Fruit fly (Drosophila melanogaster) whole organism, embryonic: ENCODE results near the gene Mrtf.
A peak's percentile ranks its signal among the peaks of the same experiment; 100 is the strongest.

ENCODE experiments used
- Awh ChIP-seq: fragments of 200-800 bp; sonication (Bioruptor generic); IDR thresholded peaks from 2 replicates; pipeline ENCODE4, ENCODE4 v1.3.6; 2022; ENCODE audit warnings: missing biosample characterization, missing genetic modification characterization
- BtbVII ChIP-seq: fragments of 200-800 bp; sonication (Bioruptor generic); optimal IDR thresholded peaks from 3 replicates; lab custom pipeline; 2017; ENCODE audit warnings: missing biosample characterization, mild to moderate bottlenecking, missing genetic modification characterization
- CG10209 ChIP-seq: fragments of 200-800 bp; sonication (Bioruptor generic); optimal IDR thresholded peaks from 3 replicates; lab custom pipeline; 2017; ENCODE audit warnings: missing biosample characterization, mild to moderate bottlenecking, missing genetic modification characterization, missing genetic modification reagents
- CG10959 ChIP-seq: fragments of 200-800 bp; sonication (Bioruptor generic); IDR thresholded peaks from 2 replicates; pipeline ENCODE4 v1.3.6; 2022; ENCODE audit warnings: missing biosample characterization, missing genetic modification characterization
- CG12219 ChIP-seq: fragments of 200-800 bp; sonication (Bioruptor generic); optimal IDR thresholded peaks from 3 replicates; lab custom pipeline; 2018; ENCODE audit warnings: missing biosample characterization, mild to moderate bottlenecking, missing genetic modification characterization
- CG13624 ChIP-seq: fragments of 200-800 bp; sonication (Bioruptor generic); optimal IDR thresholded peaks from 2 replicates; lab custom pipeline; 2016; ENCODE audit warnings: missing biosample characterization, missing genetic modification characterization
- CG14710 ChIP-seq: fragments of 200-800 bp; sonication (Bioruptor generic); optimal IDR thresholded peaks from 3 replicates; lab custom pipeline; 2019; ENCODE audit warnings: missing biosample characterization, mild to moderate bottlenecking, missing genetic modification characterization, moderate library complexity
- CG15601 ChIP-seq: fragments of 200-800 bp; sonication (Bioruptor generic); optimal IDR thresholded peaks from 3 replicates; lab custom pipeline; 2019; ENCODE audit warnings: missing biosample characterization, mild to moderate bottlenecking, missing genetic modification characterization, moderate library complexity
- CG17186 ChIP-seq: fragments of 200-800 bp; sonication (Bioruptor generic); optimal IDR thresholded peaks from 3 replicates; lab custom pipeline; 2017; ENCODE audit warnings: missing biosample characterization, missing genetic modification reagents, missing genetic modification characterization
- CG17328 ChIP-seq: fragments of 200-800 bp; sonication (Bioruptor generic); IDR thresholded peaks from 2 replicates; pipeline ENCODE4 v1.3.6; 2022; ENCODE audit warnings: missing biosample characterization, missing genetic modification characterization
- CG17802 ChIP-seq: fragments of 200-800 bp; sonication (Bioruptor generic); optimal IDR thresholded peaks from 2 replicates; lab custom pipeline; 2018; ENCODE audit warnings: missing biosample characterization, mild to moderate bottlenecking, missing genetic modification characterization, moderate library complexity
- CG18262 ChIP-seq: fragments of 200-800 bp; optimal IDR thresholded peaks from 3 replicates; lab custom pipeline; 2019; ENCODE audit warnings: missing biosample characterization, mild to moderate bottlenecking, missing genetic modification characterization, moderate library complexity
- CG18599 ChIP-seq: fragments of 200-800 bp; sonication (Bioruptor generic); optimal IDR thresholded peaks from 3 replicates; lab custom pipeline; 2017; ENCODE audit warnings: missing biosample characterization, missing genetic modification characterization, mild to moderate bottlenecking, moderate library complexity, missing genetic modification reagents
- CG3065 ChIP-seq: fragments of 200-800 bp; sonication (Bioruptor generic); optimal IDR thresholded peaks from 2 replicates; lab custom pipeline; 2016; ENCODE audit warnings: missing biosample characterization, missing genetic modification characterization
- CG3281 ChIP-seq: fragments of 200-800 bp; sonication (Bioruptor generic); optimal IDR thresholded peaks from 3 replicates; lab custom pipeline; 2017; ENCODE audit warnings: missing biosample characterization, mild to moderate bottlenecking, missing genetic modification characterization
- CG34422 ChIP-seq: fragments of 200-800 bp; sonication (Bioruptor generic); IDR thresholded peaks from 3 replicates; pipeline ENCODE4 v1.3.6; 2022; ENCODE audit warnings: missing biosample characterization, missing genetic modification characterization
- CG7372 ChIP-seq: fragments of 200-800 bp; sonication (Bioruptor generic); IDR thresholded peaks from 2 replicates; pipeline ENCODE4 v1.3.6; 2022; ENCODE audit warnings: missing biosample characterization, missing genetic modification characterization
- CG7786 ChIP-seq: fragments of 200-800 bp; sonication (Bioruptor generic); optimal IDR thresholded peaks from 2 replicates; lab custom pipeline; 2016; ENCODE audit warnings: missing biosample characterization, missing genetic modification characterization
- CG8924 ChIP-seq: fragments of 200-800 bp; optimal IDR thresholded peaks from 3 replicates; lab custom pipeline; 2019; ENCODE audit warnings: missing biosample characterization, mild to moderate bottlenecking, missing genetic modification characterization, moderate library complexity
- CG9876 ChIP-seq: fragments of 200-800 bp; sonication (Bioruptor generic); optimal IDR thresholded peaks from 2 replicates; lab custom pipeline; 2016; ENCODE audit warnings: missing biosample characterization, missing genetic modification characterization
- CHES-1-like ChIP-seq: fragments of 200-800 bp; sonication (Bioruptor generic); optimal IDR thresholded peaks from 2 replicates; lab custom pipeline; 2016; ENCODE audit warnings: missing biosample characterization, missing genetic modification characterization
- HLH3B ChIP-seq: fragments of 200-800 bp; sonication (Bioruptor generic); IDR thresholded peaks from 2 replicates; pipeline ENCODE4 v1.3.6; 2022; ENCODE audit warnings: missing biosample characterization, missing genetic modification characterization
- Myb ChIP-seq: fragments of 200-800 bp; sonication (Bioruptor generic); optimal IDR thresholded peaks from 2 replicates; lab custom pipeline; 2016; ENCODE audit warnings: missing biosample characterization, missing genetic modification characterization
- NK7.1 ChIP-seq: fragments of 200-800 bp; sonication (Bioruptor generic); optimal IDR thresholded peaks from 3 replicates; lab custom pipeline; 2016; ENCODE audit warnings: missing biosample characterization, missing genetic modification characterization
- Rfx ChIP-seq: fragments of 200-800 bp; sonication (Bioruptor generic); IDR thresholded peaks from 2 replicates; pipeline ENCODE4 v1.3.6; 2022; ENCODE audit warnings: missing biosample characterization, missing genetic modification characterization
- Side ChIP-seq: fragments of 200-800 bp; sonication (Bioruptor generic); optimal IDR thresholded peaks from 2 replicates; lab custom pipeline; 2016; ENCODE audit warnings: missing biosample characterization, missing genetic modification characterization
- Sin3A ChIP-seq: fragments of >200 bp; optimal IDR thresholded peaks from 2 replicates; lab custom pipeline; 2018
- Sox102F ChIP-seq: fragments of 200-800 bp; sonication (Bioruptor generic); optimal IDR thresholded peaks from 2 replicates; lab custom pipeline; 2018; ENCODE audit warnings: missing biosample characterization, mild to moderate bottlenecking, missing genetic modification characterization, moderate library complexity
- Sry-β ChIP-seq: fragments of 200-800 bp; sonication (Bioruptor generic); optimal IDR thresholded peaks from 2 replicates; lab custom pipeline; 2018; ENCODE audit warnings: missing biosample characterization, mild to moderate bottlenecking, missing genetic modification characterization, moderate library complexity
- Stat92E ChIP-seq, 3 experiments: fragments of >200 bp in 2 of 3; fragments of 200-800 bp in 1 of 3; sonication (Bioruptor generic) in 1 of 3; optimal IDR thresholded peaks; 2 replicates each; lab custom pipeline; 2017 to 2019; ENCODE audit warnings: missing biosample characterization in 3 of 3, missing genetic modification characterization in 3 of 3, mild to moderate bottlenecking in 1 of 3, moderate library complexity in 1 of 3
- Vsx1 ChIP-seq: fragments of 200-800 bp; sonication (Bioruptor generic); optimal IDR thresholded peaks from 2 replicates; lab custom pipeline; 2017; ENCODE audit warnings: missing biosample characterization, mild to moderate bottlenecking, missing genetic modification characterization, missing genetic modification reagents
- ac ChIP-seq: fragments of 200-800 bp; sonication (Bioruptor generic); optimal IDR thresholded peaks from 3 replicates; lab custom pipeline; 2017; ENCODE audit warnings: missing biosample characterization, mild to moderate bottlenecking, missing genetic modification characterization
- bbx ChIP-seq: fragments of 200-800 bp; sonication (Bioruptor generic); IDR thresholded peaks from 2 replicates; pipeline ENCODE4 v1.3.6; 2022; ENCODE audit warnings: missing biosample characterization, missing genetic modification characterization; ENCODE audit not compliant: partially characterized antibody
- cwo ChIP-seq: fragments of 200-800 bp; sonication (Bioruptor generic); optimal IDR thresholded peaks from 3 replicates; lab custom pipeline; 2017; ENCODE audit warnings: missing biosample characterization, missing genetic modification characterization, mild to moderate bottlenecking, moderate library complexity, missing genetic modification reagents
- dimm ChIP-seq: fragments of 200-800 bp; sonication (Bioruptor generic); IDR thresholded peaks from 2 replicates; pipeline ENCODE4 v1.3.6; 2022; ENCODE audit warnings: missing biosample characterization, missing genetic modification characterization
- en ChIP-seq: fragments of 200-800 bp; sonication (Bioruptor generic); optimal IDR thresholded peaks from 2 replicates; lab custom pipeline; 2016; ENCODE audit warnings: missing biosample characterization, missing genetic modification characterization
- fd3F ChIP-seq: fragments of 200-800 bp; sonication (Bioruptor generic); optimal IDR thresholded peaks from 2 replicates; lab custom pipeline; 2018; ENCODE audit warnings: missing biosample characterization, mild to moderate bottlenecking, missing genetic modification characterization, moderate library complexity
- fd64A ChIP-seq: fragments of 200-800 bp; sonication (Bioruptor generic); optimal IDR thresholded peaks from 3 replicates; lab custom pipeline; 2018; ENCODE audit warnings: missing biosample characterization, mild to moderate bottlenecking, missing genetic modification characterization
- gce ChIP-seq: fragments of 200-800 bp; sonication (Bioruptor generic); IDR thresholded peaks from 3 replicates; pipeline ENCODE4 v1.3.6; 2022; ENCODE audit warnings: missing biosample characterization, missing genetic modification characterization
- ind ChIP-seq: fragments of 200-800 bp; sonication (Bioruptor generic); optimal IDR thresholded peaks from 3 replicates; lab custom pipeline; 2016; ENCODE audit warnings: missing biosample characterization, missing genetic modification characterization
- odd ChIP-seq: fragments of 200-800 bp; sonication (Bioruptor generic); optimal IDR thresholded peaks from 2 replicates; lab custom pipeline; 2017; ENCODE audit warnings: missing biosample characterization, mild to moderate bottlenecking, missing genetic modification characterization
- onecut ChIP-seq: fragments of 200-800 bp; sonication (Bioruptor generic); IDR thresholded peaks from 2 replicates; pipeline ENCODE4 v1.3.6; 2022; ENCODE audit warnings: missing biosample characterization, missing genetic modification characterization
- peb ChIP-seq: fragments of 200-800 bp; sonication (Bioruptor generic); IDR thresholded peaks from 2 replicates; pipeline ENCODE4 v1.3.6; 2022; ENCODE audit warnings: missing biosample characterization, missing genetic modification characterization
- pum ChIP-seq: fragments of 200-800 bp; sonication (Bioruptor generic); optimal IDR thresholded peaks from 2 replicates; lab custom pipeline; 2016; ENCODE audit warnings: missing biosample characterization, missing genetic modification characterization
- slbo ChIP-seq: fragments of 200-800 bp; sonication (Bioruptor generic); IDR thresholded peaks from 2 replicates; pipeline ENCODE4 v1.3.6; 2022; ENCODE audit warnings: missing biosample characterization, missing genetic modification characterization
- slou ChIP-seq: fragments of 200-800 bp; sonication (Bioruptor generic); optimal IDR thresholded peaks from 3 replicates; lab custom pipeline; 2016; ENCODE audit warnings: missing biosample characterization, missing genetic modification characterization
- slp2 ChIP-seq: fragments of 200-800 bp; sonication (Bioruptor generic); optimal IDR thresholded peaks from 2 replicates; lab custom pipeline; 2016; ENCODE audit warnings: missing biosample characterization, missing genetic modification characterization
- sob ChIP-seq: fragments of 200-800 bp; sonication (Bioruptor generic); IDR thresholded peaks from 2 replicates; pipeline ENCODE4 v1.3.6; 2022; ENCODE audit warnings: missing biosample characterization, missing genetic modification characterization
- vnd ChIP-seq: fragments of 200-800 bp; sonication (Bioruptor generic); IDR thresholded peaks from 3 replicates; pipeline ENCODE4 v1.3.6; 2022; ENCODE audit warnings: missing biosample characterization, missing genetic modification characterization; ENCODE audit not compliant: partially characterized antibody

Gene Mrtf

dm6 chr3L:2766269-2767088 lies at the start of gene Mrtf, which contains the start of gene Non2 (continued):
- TF ChIP-seq CG7786 (peak; percentile 47), Side (GFP tag; lab: Kevin White, UChicago) (peak; percentile 30), fd3F (peak; percentile 45), Rfx (peak; percentile 69), CG18599 (GFP tag; lab: Kevin White, UChicago) (peak; percentile 62), slbo (peak; percentile 78), Myb (GFP tag; lab: Kevin White, UChicago) (peak; percentile 52), sob (GFP tag; lab: Robert Waterston, UW) (peak; percentile 58; the same call in 1 of the 2 replicates), CG17328 (no peak), peb (GFP tag; lab: Robert Waterston, UW) (no peak), Sox102F (GFP tag; lab: Kevin White, UChicago) (peak; percentile 41), vnd (GFP tag; lab: Robert Waterston, UW) (peak; percentile 82), CG10209 (peak; percentile 37), Stat92E (GFP tag; optimal IDR thresholded peaks at IDR 0.05; lab: Kevin White, UChicago) (no peak), fd64A (GFP tag; lab: Kevin White, UChicago) (no peak), CHES-1-like (GFP tag; lab: Kevin White, UChicago) (peak; percentile 72), NK7.1 (GFP tag; lab: Kevin White, UChicago) (no peak), odd (GFP tag; lab: Kevin White, UChicago) (no peak), pum (GFP tag; lab: Kevin White, UChicago) (peak; percentile 60), gce (no peak), bbx (GFP tag; lab: Robert Waterston, UW) (peak; percentile 79), Vsx1 (no peak), CG18262 (tag; lab: Kevin White, UChicago) (peak; percentile 62), Sry-β (GFP tag; lab: Kevin White, UChicago) (peak; percentile 94), CG14710 (peak; percentile 75), ind (peak; percentile 68), CG17186 (GFP tag; lab: Kevin White, UChicago) (peak; percentile 30), slou (GFP tag; lab: Kevin White, UChicago) (no peak), CG17802 (tag; lab: Kevin White, UChicago) (no peak), CG3065 (no peak), CG3281 (GFP tag; lab: Kevin White, UChicago) (peak; percentile 49), CG8924 (peak; percentile 72), CG9876 (GFP tag; lab: Kevin White, UChicago) (no peak), onecut (GFP tag; lab: Robert Waterston, UW) (0 out of 2 replicates have a peak, but pooled peaks have one; percentile 26), HLH3B (peak; percentile 40; the same call in 1 of the 2 replicates), CG34422 (peak; percentile 25; the same call in 1 of the 3 replicates), Awh (GFP tag; lab: Robert Waterston, UW) (no peak), ac (GFP tag; lab: Kevin White, UChicago) (no peak), Sin3A (lab: Kevin White, UChicago) (peak; percentile 42), CG12219 (GFP tag; lab: Kevin White, UChicago) (no peak), CG13624 (GFP tag; lab: Kevin White, UChicago) (peak; percentile 48), CG7372 (peak; percentile 38), en (GFP tag; lab: Kevin White, UChicago) (no peak), CG10959 (GFP tag; lab: Robert Waterston, UW) (no peak), CG15601 (tag; lab: Kevin White, UChicago) (peak; percentile 32), slp2 (peak; percentile 38), BtbVII (GFP tag; lab: Kevin White, UChicago) (no peak), cwo (GFP tag; lab: Kevin White, UChicago) (peak; percentile 16), dimm (no peak)
